Worm (Caenorhabditis elegans): ENCODE measurements around the gene del-7.

del-7 gene

ce11 chrIV:7760117-7760516, at the start of gene del-7:
del-7 (plus strand) TSS chrIV:7760417.
- TF ChIP-seq ceh-30 (tag; optimal IDR thresholded peaks at IDR 0.05) (no peak), K09A11.1 (tag; optimal IDR thresholded peaks at IDR 0.05; ENCODE audit: insufficient read depth) (no peak), fkh-10 (GFP tag; optimal IDR thresholded peaks at IDR 0.05) (no peak), sox-4 (tag; optimal IDR thresholded peaks at IDR 0.05) (no peak), K02D7.2 (tag; optimal IDR thresholded peaks at IDR 0.05) (no peak), hlh-8 (tag; optimal IDR thresholded peaks at IDR 0.05) (no peak), ceh-6 (GFP tag; optimal IDR thresholded peaks at IDR 0.05) (no peak), ztf-16 (tag; optimal IDR thresholded peaks at IDR 0.05) (no peak), ceh-18 (tag; optimal IDR thresholded peaks at IDR 0.05) (no peak), hlh-30 (tag; optimal IDR thresholded peaks at IDR 0.05; ENCODE audit: insufficient read depth) (no peak), ceh-9 (tag; optimal IDR thresholded peaks at IDR 0.05) (no peak), mec-3 (tag; optimal IDR thresholded peaks at IDR 0.05; ENCODE audit: borderline replicate concordance) (no peak), dve-1 (tag; optimal IDR thresholded peaks at IDR 0.05) (no peak), lim-6 (tag; optimal IDR thresholded peaks at IDR 0.05) (no peak), ceh-19 (GFP tag; optimal IDR thresholded peaks at IDR 0.05) (no peak), gmeb-2 (tag; optimal IDR thresholded peaks at IDR 0.05) (no peak), fkh-6 (tag; optimal IDR thresholded peaks at IDR 0.05) (no peak), dmd-4 (tag; optimal IDR thresholded peaks at IDR 0.05; ENCODE audit: borderline replicate concordance) (no peak), ceh-24 (tag; optimal IDR thresholded peaks at IDR 0.05) (no peak)

- TF ChIP-seq elt-2 (tag; optimal IDR thresholded peaks at IDR 0.05) (peak; percentile 89), nhr-232 (tag; optimal IDR thresholded peaks at IDR 0.05) (no peak)
These were observed 49.4 kb upstream of the del-7 start, which contains the start of gene nhr-8 for ce11 chrIV:7710824-7711223. nhr-8 (plus strand) TSS chrIV:7710983.

ce11 chrIV:7712252-7712651, 48.0 kb upstream of the del-7 start:
- no peak for TF ChIP-seq ceh-45 (GFP tag; IDR thresholded peaks at IDR 0.05)
- TF ChIP-seq ceh-2 (tag; optimal IDR thresholded peaks at IDR 0.05): no peak
- TF ChIP-seq rnt-1 (tag; optimal IDR thresholded peaks at IDR 0.05): no peak
- TF ChIP-seq madf-2 (tag; optimal IDR thresholded peaks at IDR 0.05): no peak
- no peak for TF ChIP-seq F13H6.1 (tag; optimal IDR thresholded peaks at IDR 0.05)
- TF ChIP-seq mec-3 (tag; optimal IDR thresholded peaks at IDR 0.05; ENCODE audit: borderline replicate concordance): no peak

ce11 chrIV:7717916-7718315, 42.3 kb upstream of the del-7 start, which contains the start of gene F33D4.6:
F33D4.6 (minus strand) TSS chrIV:7718016.
- no peak for TF ChIP-seq rnt-1 (tag; optimal IDR thresholded peaks at IDR 0.05)
- TF ChIP-seq pat-9 (tag; optimal IDR thresholded peaks at IDR 0.05): no peak
- no peak for TF ChIP-seq sdc-2 (tag; optimal IDR thresholded peaks at IDR 0.05)
- TF ChIP-seq tbx-7 (tag; optimal IDR thresholded peaks at IDR 0.05): no peak
- TF ChIP-seq K02D7.2 (tag; optimal IDR thresholded peaks at IDR 0.05): no peak
- TF ChIP-seq hlh-13 (GFP tag; optimal IDR thresholded peaks at IDR 0.05): no peak
- TF ChIP-seq pha-4 (tag; optimal IDR thresholded peaks at IDR 0.05): no peak
- TF ChIP-seq ceh-30 (tag; optimal IDR thresholded peaks at IDR 0.05): no peak
- TF ChIP-seq hlh-8 (tag; optimal IDR thresholded peaks at IDR 0.05): no peak
- no peak for TF ChIP-seq Y22D7AL.16 (tag; optimal IDR thresholded peaks at IDR 0.05)
- TF ChIP-seq K09A11.1 (tag; optimal IDR thresholded peaks at IDR 0.05; ENCODE audit: insufficient read depth): no peak

ce11 chrIV:7722806-7723205, 37.4 kb upstream of the del-7 start, which contains the start of gene C50F7.6:
C50F7.6 (minus strand) TSS chrIV:7723199.
- TF ChIP-seq ahr-1 (tag; optimal IDR thresholded peaks at IDR 0.05): no peak
- TF ChIP-seq ceh-9 (tag; optimal IDR thresholded peaks at IDR 0.05): no peak
- no peak for TF ChIP-seq sox-4 (tag; optimal IDR thresholded peaks at IDR 0.05)
- no peak for TF ChIP-seq ceh-14 (tag; optimal IDR thresholded peaks at IDR 0.05)
- TF ChIP-seq tbx-7 (tag; optimal IDR thresholded peaks at IDR 0.05): no peak
- TF ChIP-seq C08G9.2 (tag; optimal IDR thresholded peaks at IDR 0.05): no peak
- no peak for TF ChIP-seq ceh-45 (GFP tag; IDR thresholded peaks at IDR 0.05)
- no peak for TF ChIP-seq unc-86 (tag; optimal IDR thresholded peaks at IDR 0.05)
- TF ChIP-seq fkh-10 (GFP tag; optimal IDR thresholded peaks at IDR 0.05): no peak
- no peak for TF ChIP-seq Y22D7AL.16 (tag; optimal IDR thresholded peaks at IDR 0.05)
- no peak for TF ChIP-seq C38D4.7 (GFP tag; optimal IDR thresholded peaks at IDR 0.05)
- no peak for TF ChIP-seq ceh-6 (GFP tag; optimal IDR thresholded peaks at IDR 0.05)
- TF ChIP-seq hlh-13 (GFP tag; optimal IDR thresholded peaks at IDR 0.05): no peak

All from whole organism, late embryonic.